Worm (Caenorhabditis elegans) whole organism, L2 larva: ENCODE data around the gene Y41E3.19.

Experiments
- C34F6.9 ChIP-seq: fragments of 150-350 bp; optimal IDR thresholded peaks from 2 replicates; lab custom pipeline; 2014; ENCODE audit warnings: missing biosample characterization, missing genetic modification characterization
- F13H6.1 ChIP-seq: sonication (generic microtip); optimal IDR thresholded peaks from 2 replicates; lab custom pipeline; 2016; ENCODE audit warnings: missing genetic modification characterization, missing compliant biosample characterization
- R02D3.7 ChIP-seq: fragments of 150-350 bp; optimal IDR thresholded peaks from 2 replicates; lab custom pipeline; 2014; ENCODE audit warnings: missing biosample characterization, missing genetic modification characterization
- Y55F3AM.14 ChIP-seq: fragments of 200-800 bp; sonication (Bioruptor generic); optimal IDR thresholded peaks from 2 replicates; lab custom pipeline; 2018; ENCODE audit warnings: mild to moderate bottlenecking, missing genetic modification characterization, missing compliant biosample characterization
- ZK546.5 ChIP-seq: sonication (generic microtip); optimal IDR thresholded peaks from 2 replicates; lab custom pipeline; 2017; ENCODE audit warnings: missing biosample characterization, missing genetic modification characterization
- alr-1 ChIP-seq: fragments of 150-350 bp; optimal IDR thresholded peaks from 2 replicates; lab custom pipeline; 2014; ENCODE audit warnings: missing biosample characterization, missing genetic modification characterization
- aly-2 ChIP-seq: fragments of 150-350 bp; optimal IDR thresholded peaks from 2 replicates; lab custom pipeline; 2014; ENCODE audit warnings: missing biosample characterization, missing genetic modification characterization
- blmp-1 ChIP-seq: sonication (generic microtip); optimal IDR thresholded peaks from 2 replicates; lab custom pipeline; 2017; ENCODE audit warnings: missing genetic modification characterization, mild to moderate bottlenecking, missing compliant biosample characterization, antibody characterized with exemption, moderate library complexity; ENCODE audit not compliant: insufficient read depth
- ceh-16 ChIP-seq: fragments of 150-350 bp; optimal IDR thresholded peaks from 2 replicates; lab custom pipeline; 2014; ENCODE audit warnings: missing biosample characterization, missing genetic modification characterization
- ceh-82 ChIP-seq: fragments of 150-350 bp; optimal IDR thresholded peaks from 2 replicates; lab custom pipeline; 2014; ENCODE audit warnings: missing biosample characterization, missing genetic modification characterization
- crh-2 ChIP-seq: sonication (generic microtip); optimal IDR thresholded peaks from 2 replicates; lab custom pipeline; 2017; ENCODE audit warnings: missing biosample characterization, missing genetic modification characterization
- dmd-4 ChIP-seq: sonication (generic microtip); optimal IDR thresholded peaks from 2 replicates; lab custom pipeline; 2017; ENCODE audit warnings: missing biosample characterization, missing genetic modification characterization
- egl-27 ChIP-seq: sonication (generic microtip); optimal IDR thresholded peaks from 3 replicates; lab custom pipeline; 2017; ENCODE audit warnings: missing biosample characterization, missing genetic modification reagents, missing genetic modification characterization
- elt-1 ChIP-seq: fragments of 150-350 bp; optimal IDR thresholded peaks from 2 replicates; lab custom pipeline; 2014; ENCODE audit warnings: missing biosample characterization, missing genetic modification characterization
- fos-1 ChIP-seq: fragments of 150-350 bp; optimal IDR thresholded peaks from 2 replicates; lab custom pipeline; 2014; ENCODE audit warnings: missing biosample characterization, missing genetic modification characterization
- gmeb-1 ChIP-seq: fragments of 150-350 bp; optimal IDR thresholded peaks from 2 replicates; lab custom pipeline; 2014; ENCODE audit warnings: missing biosample characterization, missing genetic modification characterization
- lin-11 ChIP-seq: fragments of 150-350 bp; sonication (generic microtip); optimal IDR thresholded peaks from 2 replicates; lab custom pipeline; 2014; ENCODE audit warnings: missing biosample characterization, missing genetic modification characterization, inconsistent platforms, mixed read lengths
- lin-13 ChIP-seq: fragments of 150-350 bp; optimal IDR thresholded peaks from 2 replicates; lab custom pipeline; 2014; ENCODE audit warnings: missing biosample characterization, missing genetic modification reagents, missing genetic modification characterization
- lin-39 ChIP-seq: fragments of 150-350 bp; optimal IDR thresholded peaks from 2 replicates; lab custom pipeline; 2014; ENCODE audit warnings: missing biosample characterization, missing genetic modification reagents, missing genetic modification characterization
- lsy-2 ChIP-seq, 2 experiments: fragments of 150-350 bp in 1 of 2; sonication (generic microtip) in 1 of 2; optimal IDR thresholded peaks; 2 replicates each; lab custom pipeline; 2014 to 2017; ENCODE audit warnings: missing biosample characterization in 2 of 2, missing genetic modification characterization in 2 of 2
- mab-5 ChIP-seq: fragments of 150-350 bp; optimal IDR thresholded peaks from 2 replicates; lab custom pipeline; 2014; ENCODE audit warnings: missing biosample characterization, missing genetic modification characterization
- mbf-1 ChIP-seq: sonication (generic microtip); optimal IDR thresholded peaks from 2 replicates; lab custom pipeline; 2017; ENCODE audit warnings: missing biosample characterization, missing genetic modification characterization
- mdl-1 ChIP-seq, 2 experiments: fragments of 150-350 bp in 1 of 2; sonication (generic microtip) in 1 of 2; optimal IDR thresholded peaks; 2 replicates each; lab custom pipeline; 2017; ENCODE audit warnings: missing biosample characterization in 2 of 2, missing genetic modification characterization in 2 of 2
- nhr-10 ChIP-seq: sonication (generic microtip); optimal IDR thresholded peaks from 2 replicates; lab custom pipeline; 2017; ENCODE audit warnings: missing biosample characterization, missing genetic modification characterization
- nhr-11 ChIP-seq: fragments of 150-350 bp; optimal IDR thresholded peaks from 2 replicates; lab custom pipeline; 2014; ENCODE audit warnings: missing biosample characterization, missing genetic modification characterization
- nhr-12 ChIP-seq: fragments of 150-350 bp; optimal IDR thresholded peaks from 2 replicates; lab custom pipeline; 2014; ENCODE audit warnings: missing biosample characterization, missing genetic modification characterization
- nhr-129 ChIP-seq: fragments of 150-350 bp; optimal IDR thresholded peaks from 2 replicates; lab custom pipeline; 2014; ENCODE audit warnings: missing biosample characterization, missing genetic modification characterization
- nhr-21 ChIP-seq: fragments of 150-350 bp; optimal IDR thresholded peaks from 2 replicates; lab custom pipeline; 2014; ENCODE audit warnings: missing biosample characterization, missing genetic modification characterization
- nhr-23 ChIP-seq: fragments of 150-350 bp; optimal IDR thresholded peaks from 2 replicates; lab custom pipeline; 2014; ENCODE audit warnings: missing biosample characterization, missing genetic modification reagents, missing genetic modification characterization
- nhr-237 ChIP-seq: fragments of 150-350 bp; optimal IDR thresholded peaks from 2 replicates; lab custom pipeline; 2014; ENCODE audit warnings: missing biosample characterization, missing genetic modification characterization
- nhr-25 ChIP-seq: fragments of 150-350 bp; sonication (generic microtip); optimal IDR thresholded peaks from 3 replicates; lab custom pipeline; 2014; ENCODE audit warnings: missing biosample characterization, missing genetic modification characterization
- nhr-6 ChIP-seq: fragments of 150-350 bp; optimal IDR thresholded peaks from 2 replicates; lab custom pipeline; 2014; ENCODE audit warnings: missing biosample characterization, missing genetic modification characterization
- nhr-77 ChIP-seq: fragments of 150-350 bp; optimal IDR thresholded peaks from 2 replicates; lab custom pipeline; 2014; ENCODE audit warnings: missing biosample characterization, missing genetic modification characterization
- peb-1 ChIP-seq: fragments of 150-350 bp; optimal IDR thresholded peaks from 2 replicates; lab custom pipeline; 2014; ENCODE audit warnings: missing biosample characterization, missing genetic modification characterization
- sem-4 ChIP-seq: fragments of 150-350 bp; optimal IDR thresholded peaks from 2 replicates; lab custom pipeline; 2014; ENCODE audit warnings: missing biosample characterization, missing genetic modification reagents, missing genetic modification characterization
- skn-1 ChIP-seq: sonication (generic microtip); optimal IDR thresholded peaks from 2 replicates; lab custom pipeline; 2017; ENCODE audit warnings: missing biosample characterization, missing genetic modification characterization
- sma-3 ChIP-seq: sonication (generic microtip); optimal IDR thresholded peaks from 2 replicates; lab custom pipeline; 2016; ENCODE audit warnings: missing genetic modification reagents, missing genetic modification characterization, missing compliant biosample characterization
- sma-9 ChIP-seq, 2 experiments: fragments of 150-350 bp in 1 of 2; sonication (generic microtip) in 1 of 2; optimal IDR thresholded peaks; 2 replicates each; lab custom pipeline; 2014 to 2016; ENCODE audit warnings: missing genetic modification characterization in 2 of 2, mild to moderate bottlenecking in 1 of 2, missing biosample characterization in 1 of 2, missing compliant biosample characterization in 1 of 2, missing genetic modification reagents in 1 of 2, moderate library complexity in 1 of 2
- snpc-4 ChIP-seq: fragments of 150-350 bp; optimal IDR thresholded peaks from 2 replicates; lab custom pipeline; 2014; ENCODE audit warnings: missing biosample characterization, missing genetic modification characterization
- unc-39 ChIP-seq: fragments of 150-350 bp; optimal IDR thresholded peaks from 2 replicates; lab custom pipeline; 2014; ENCODE audit warnings: missing biosample characterization, missing genetic modification characterization
- unc-55 ChIP-seq: fragments of 150-350 bp; sonication (generic microtip); optimal IDR thresholded peaks from 3 replicates; lab custom pipeline; 2014; ENCODE audit warnings: missing biosample characterization, missing genetic modification reagents, missing genetic modification characterization
- unc-62 ChIP-seq: fragments of 150-350 bp; optimal IDR thresholded peaks from 2 replicates; lab custom pipeline; 2014; ENCODE audit warnings: missing biosample characterization, missing genetic modification reagents, missing genetic modification characterization
- zag-1 ChIP-seq: fragments of 150-350 bp; optimal IDR thresholded peaks from 2 replicates; lab custom pipeline; 2014; ENCODE audit warnings: missing biosample characterization, missing genetic modification characterization
- ztf-1 ChIP-seq: fragments of 200-800 bp; sonication (Bioruptor generic); conservative IDR thresholded peaks from 2 replicates; pipeline ENCODE4 v1.3.6; 2022; ENCODE audit warnings: missing genetic modification characterization, missing compliant biosample characterization
- ztf-11 ChIP-seq: sonication (generic microtip); optimal IDR thresholded peaks from 2 replicates; lab custom pipeline; 2017; ENCODE audit warnings: missing biosample characterization, missing genetic modification characterization
- ztf-4 ChIP-seq: fragments of 150-350 bp; optimal IDR thresholded peaks from 2 replicates; lab custom pipeline; 2014; ENCODE audit warnings: missing biosample characterization, missing genetic modification characterization

Y41E3.19 gene

ce11 chrIV:15013517-15014085 lies 42.3 kb upstream of the Y41E3.19 start, which contains the start of gene Y41E3.7:
TSS of gene Y41E3.7 (plus strand) at chrIV:15014035.
- no peak for TF ChIP-seq Y55F3AM.14
- peak; percentile 14 for TF ChIP-seq gmeb-1 (tag; lab: Kevin White, UChicago)
- peak; percentile 28 for TF ChIP-seq unc-55
- TF ChIP-seq nhr-25 (tag; lab: Kevin White, UChicago) = no peak
- peak in 1 of 2 experiments; percentile 34 for TF ChIP-seq lsy-2 (tag; optimal IDR thresholded peaks at IDR 0.05; lab: Kevin White, UChicago)
- peak; percentile 54 for TF ChIP-seq nhr-129 (tag; lab: Kevin White, UChicago)

ce11 chrIV:15016984-15017383 lies 38.9 kb upstream of the Y41E3.19 start:
- no peak for TF ChIP-seq nhr-23 (tag; lab: Kevin White, UChicago)
- TF ChIP-seq zag-1 = peak; percentile 65
- no peak for TF ChIP-seq unc-62 (GFP tag; lab: Kevin White, UChicago)
- TF ChIP-seq egl-27 (tag; lab: Kevin White, UChicago) = peak; percentile 17
- no peak for TF ChIP-seq peb-1 (tag; lab: Kevin White, UChicago)
- TF ChIP-seq gmeb-1 (tag; lab: Kevin White, UChicago) = no peak
- peak; percentile 72 for TF ChIP-seq F13H6.1 (tag; lab: Kevin White, UChicago)
- TF ChIP-seq elt-1 (tag; lab: Kevin White, UChicago) = no peak
- no peak for TF ChIP-seq ztf-1
- TF ChIP-seq fos-1 (tag; lab: Kevin White, UChicago) = no peak
- no peak for TF ChIP-seq aly-2 (tag; lab: Kevin White, UChicago)
- TF ChIP-seq nhr-10 = no peak
- TF ChIP-seq ztf-4 (tag; lab: Kevin White, UChicago) = no peak
- no peak for TF ChIP-seq lin-39 (tag; lab: Kevin White, UChicago)
- peak; percentile 6 for TF ChIP-seq sma-9 (GFP tag; optimal IDR thresholded peaks at IDR 0.05; lab: Kevin White, UChicago)
- no peak for TF ChIP-seq sma-9 (tag; optimal IDR thresholded peaks at IDR 0.05; lab: Kevin White, UChicago)
- TF ChIP-seq nhr-25 (tag; lab: Kevin White, UChicago) = no peak
- TF ChIP-seq dmd-4 (tag; lab: Kevin White, UChicago) = no peak
- peak; percentile 55 for TF ChIP-seq nhr-129 (tag; lab: Kevin White, UChicago)
- TF ChIP-seq R02D3.7 (tag; lab: Kevin White, UChicago) = no peak
- no peak for TF ChIP-seq nhr-237 (tag; lab: Kevin White, UChicago)
- TF ChIP-seq crh-2 = no peak
- no peak for TF ChIP-seq snpc-4 (tag; lab: Kevin White, UChicago)
- TF ChIP-seq C34F6.9 (tag; lab: Kevin White, UChicago) = peak; percentile 26
- TF ChIP-seq ZK546.5 = no peak
- TF ChIP-seq sem-4 (tag; lab: Kevin White, UChicago) = peak; percentile 66
- peak in 1 of 2 experiments; percentile 21 for TF ChIP-seq lsy-2 (tag; optimal IDR thresholded peaks at IDR 0.05; lab: Kevin White, UChicago)
- no peak for TF ChIP-seq Y55F3AM.14

ce11 chrIV:15020958-15021357 lies 35.0 kb upstream of the Y41E3.19 start:
- no peak for TF ChIP-seq blmp-1 (tag; lab: Kevin White, UChicago)
- no peak for TF ChIP-seq nhr-11 (tag; lab: Kevin White, UChicago)
- TF ChIP-seq R02D3.7 (tag; lab: Kevin White, UChicago) = no peak
- TF ChIP-seq lin-11 (tag; lab: Kevin White, UChicago) = peak; percentile 24
- TF ChIP-seq ZK546.5 = no peak
- TF ChIP-seq unc-55 = peak; percentile 51
- no peak for TF ChIP-seq alr-1 (tag; lab: Kevin White, UChicago)
- no peak for TF ChIP-seq ceh-82 (tag; lab: Kevin White, UChicago)
- no peak for TF ChIP-seq peb-1 (tag; lab: Kevin White, UChicago)
- no peak for TF ChIP-seq mbf-1
- TF ChIP-seq Y55F3AM.14 = no peak
- no peak for TF ChIP-seq sma-9 (GFP tag; optimal IDR thresholded peaks at IDR 0.05; lab: Kevin White, UChicago)
- TF ChIP-seq sma-9 (tag; optimal IDR thresholded peaks at IDR 0.05; lab: Kevin White, UChicago) = no peak
- peak; percentile 65 for TF ChIP-seq C34F6.9 (tag; lab: Kevin White, UChicago)
- TF ChIP-seq nhr-25 (tag; lab: Kevin White, UChicago) = no peak
- no peak for TF ChIP-seq nhr-10
- TF ChIP-seq ceh-16 (tag; lab: Kevin White, UChicago) = no peak
- TF ChIP-seq sma-3 (GFP tag; lab: Kevin White, UChicago) = no peak
- TF ChIP-seq lin-13 (GFP tag; lab: Kevin White, UChicago) = no peak
- no peak for TF ChIP-seq nhr-12 (tag; lab: Kevin White, UChicago)
- TF ChIP-seq crh-2 = no peak
- TF ChIP-seq unc-39 = no peak
- TF ChIP-seq dmd-4 (tag; lab: Kevin White, UChicago) = no peak
- no peak for TF ChIP-seq aly-2 (tag; lab: Kevin White, UChicago)
- no peak for TF ChIP-seq sem-4 (tag; lab: Kevin White, UChicago)
- peak; percentile 88 for TF ChIP-seq nhr-129 (tag; lab: Kevin White, UChicago)
- no peak for TF ChIP-seq ztf-11 (tag; lab: Kevin White, UChicago)
- no peak for TF ChIP-seq elt-1 (tag; lab: Kevin White, UChicago)
- peak; percentile 33 for TF ChIP-seq F13H6.1 (tag; lab: Kevin White, UChicago)
- no peak for TF ChIP-seq nhr-77 (tag; lab: Kevin White, UChicago)
- no peak for TF ChIP-seq nhr-21 (tag; lab: Kevin White, UChicago)
- peak in 1 of 2 experiments; percentile 52 for TF ChIP-seq lsy-2 (tag; optimal IDR thresholded peaks at IDR 0.05; lab: Kevin White, UChicago)
- no peak for TF ChIP-seq gmeb-1 (tag; lab: Kevin White, UChicago)
- TF ChIP-seq ztf-1 = no peak
- TF ChIP-seq mdl-1 (tag; optimal IDR thresholded peaks at IDR 0.05; lab: Kevin White, UChicago) = no peak
- TF ChIP-seq mab-5 = no peak
- TF ChIP-seq nhr-6 (tag; lab: Kevin White, UChicago) = no peak
- no peak for TF ChIP-seq skn-1 (tag; lab: Kevin White, UChicago)
